Fruit fly (Drosophila melanogaster) whole organism, wandering third instar larva: Measurements from ENCODE around the gene CG14015.

Source experiments
- Abd-B ChIP-seq: fragments of >200 bp; optimal IDR thresholded peaks from 2 replicates; lab custom pipeline; 2017; ENCODE audit warnings: missing biosample characterization, missing genetic modification characterization
- CG32264 ChIP-seq: fragments of 200-800 bp; sonication (Bioruptor generic); optimal IDR thresholded peaks from 2 replicates; lab custom pipeline; 2016; ENCODE audit warnings: missing biosample characterization, missing genetic modification characterization
- CG9705 ChIP-seq: fragments of 200-800 bp; sonication (Bioruptor generic); optimal IDR thresholded peaks from 2 replicates; lab custom pipeline; 2018; ENCODE audit warnings: missing biosample characterization, mild to moderate bottlenecking, missing genetic modification characterization
- CrebA ChIP-seq: fragments of 200-800 bp; sonication (Bioruptor generic); optimal IDR thresholded peaks from 2 replicates; lab custom pipeline; 2016; ENCODE audit warnings: missing biosample characterization, mild to moderate bottlenecking, missing genetic modification characterization, borderline replicate concordance
- Dfd ChIP-seq: fragments of >200 bp; optimal IDR thresholded peaks from 2 replicates; lab custom pipeline; 2017; ENCODE audit warnings: missing biosample characterization, missing genetic modification characterization
- Dif ChIP-seq: fragments of 200-275, 200-300 bp; sonication (Bioruptor generic); optimal IDR thresholded peaks from 2 replicates; lab custom pipeline; 2018; ENCODE audit warnings: missing biosample characterization, missing genetic modification characterization; ENCODE audit not compliant: partially characterized antibody
- GATAd ChIP-seq: sonication (Bioruptor generic); optimal IDR thresholded peaks from 2 replicates; lab custom pipeline; 2016; ENCODE audit warnings: missing biosample characterization, missing genetic modification characterization
- HLH106 ChIP-seq: fragments of 200-800 bp; optimal IDR thresholded peaks from 3 replicates; lab custom pipeline; 2019; ENCODE audit warnings: missing biosample characterization, mild to moderate bottlenecking, missing genetic modification characterization, moderate library complexity
- Hnf4 ChIP-seq: fragments of 200-800 bp; sonication (Bioruptor generic); optimal IDR thresholded peaks from 2 replicates; lab custom pipeline; 2016; ENCODE audit warnings: missing biosample characterization, mild to moderate bottlenecking, missing genetic modification characterization
- Hr78 ChIP-seq: fragments of >200 bp; optimal IDR thresholded peaks from 2 replicates; lab custom pipeline; 2017; ENCODE audit warnings: missing biosample characterization, missing genetic modification characterization
- Hr83 ChIP-seq: fragments of 200-300 bp; sonication (Bioruptor generic); optimal IDR thresholded peaks from 2 replicates; lab custom pipeline; 2016; ENCODE audit warnings: missing biosample characterization, mild to moderate bottlenecking, missing genetic modification characterization, moderate library complexity; ENCODE audit not compliant: poor library complexity, severe bottlenecking
- Jra ChIP-seq: sonication (Bioruptor generic); optimal IDR thresholded peaks from 2 replicates; lab custom pipeline; 2016; ENCODE audit warnings: missing biosample characterization, missing genetic modification characterization
- Mio ChIP-seq: sonication (Bioruptor generic); optimal IDR thresholded peaks from 2 replicates; lab custom pipeline; 2016; ENCODE audit warnings: missing biosample characterization, missing genetic modification characterization
- Myc ChIP-seq: fragments of >200 bp; optimal IDR thresholded peaks from 2 replicates; lab custom pipeline; 2017
- N ChIP-seq: fragments of >200 bp; optimal IDR thresholded peaks from 2 replicates; lab custom pipeline; 2018; ENCODE audit warnings: missing biosample characterization, missing external identifiers, missing genetic modification characterization
- OdsH ChIP-seq: fragments of 200-800 bp; sonication (Bioruptor generic); optimal IDR thresholded peaks from 2 replicates; lab custom pipeline; 2016; ENCODE audit warnings: missing biosample characterization, mild to moderate bottlenecking, missing genetic modification characterization
- Rel ChIP-seq, 2 experiments: fragments of 200-800 bp; sonication (Bioruptor generic) in 1 of 2; optimal IDR thresholded peaks; 2 replicates in 1 of 2; 3 replicates in 1 of 2; lab custom pipeline; 2016 to 2019; ENCODE audit warnings: mild to moderate bottlenecking in 2 of 2, missing biosample characterization in 2 of 2, missing genetic modification characterization in 2 of 2, moderate library complexity in 1 of 2
- Sp1 ChIP-seq: fragments of 200-800 bp; sonication (Bioruptor generic); optimal IDR thresholded peaks from 3 replicates; lab custom pipeline; 2019; ENCODE audit warnings: missing biosample characterization, mild to moderate bottlenecking, missing genetic modification characterization, moderate library complexity
- Vsx2 ChIP-seq: fragments of 200-300, 225-300 bp; sonication (Bioruptor generic); optimal IDR thresholded peaks from 2 replicates; lab custom pipeline; 2018; ENCODE audit warnings: missing biosample characterization, missing genetic modification characterization; ENCODE audit not compliant: partially characterized antibody
- br ChIP-seq: fragments of 200-800 bp; sonication (Bioruptor generic); optimal IDR thresholded peaks from 2 replicates; lab custom pipeline; 2016; ENCODE audit warnings: missing biosample characterization, missing genetic modification characterization
- brk ChIP-seq: fragments of 200-800 bp; sonication (Bioruptor generic); optimal IDR thresholded peaks from 2 replicates; lab custom pipeline; 2016; ENCODE audit warnings: missing biosample characterization, mild to moderate bottlenecking, missing genetic modification characterization
- dl ChIP-seq, 2 experiments: fragments of 175-275, 200-275 bp in 1 of 2; fragments of 200-275 bp in 1 of 2; sonication (Bioruptor generic); optimal IDR thresholded peaks; lab custom pipeline; 2018; ENCODE audit warnings: mild to moderate bottlenecking in 2 of 2, missing biosample characterization in 2 of 2, missing genetic modification characterization in 2 of 2, moderate library complexity in 2 of 2; ENCODE audit not compliant: partially characterized antibody in 2 of 2, insufficient read depth in 1 of 2
- dmrt93B ChIP-seq: fragments of 200-800 bp; sonication (Bioruptor generic); optimal IDR thresholded peaks from 2 replicates; lab custom pipeline; 2018; ENCODE audit warnings: missing biosample characterization, mild to moderate bottlenecking, missing genetic modification characterization
- dsf ChIP-seq: sonication (Bioruptor generic); optimal IDR thresholded peaks from 2 replicates; lab custom pipeline; 2016; ENCODE audit warnings: missing biosample characterization, missing genetic modification characterization, borderline replicate concordance
- ey ChIP-seq: fragments of 200-800 bp; sonication (Bioruptor generic); optimal IDR thresholded peaks from 2 replicates; lab custom pipeline; 2016; ENCODE audit warnings: missing biosample characterization, missing genetic modification characterization
- foxo ChIP-seq, 2 experiments: fragments of 200-800 bp; sonication (Bioruptor generic); optimal IDR thresholded peaks; 2 replicates in 1 of 2; 3 replicates in 1 of 2; lab custom pipeline; 2016 to 2017; ENCODE audit warnings: missing biosample characterization in 2 of 2, missing genetic modification characterization in 2 of 2
- fru ChIP-seq: fragments of 200-800 bp; sonication (Bioruptor generic); optimal IDR thresholded peaks from 3 replicates; lab custom pipeline; 2016; ENCODE audit warnings: missing biosample characterization, mild to moderate bottlenecking, missing genetic modification characterization
- h ChIP-seq: fragments of 200-800 bp; sonication (Bioruptor generic); optimal IDR thresholded peaks from 3 replicates; lab custom pipeline; 2016; ENCODE audit warnings: missing biosample characterization, mild to moderate bottlenecking, missing genetic modification characterization
- jim ChIP-seq: fragments of 175-275, 200-325 bp; sonication (Bioruptor generic); optimal IDR thresholded peaks from 2 replicates; lab custom pipeline; 2016; ENCODE audit warnings: missing biosample characterization, mild to moderate bottlenecking, missing genetic modification characterization
- lola ChIP-seq: fragments of >200 bp; optimal IDR thresholded peaks from 2 replicates; lab custom pipeline; 2017; ENCODE audit warnings: missing biosample characterization, missing genetic modification characterization
- pan ChIP-seq: fragments of >200 bp; optimal IDR thresholded peaks from 2 replicates; lab custom pipeline; 2017
- psq ChIP-seq: fragments of 200-800 bp; sonication (Bioruptor generic); optimal IDR thresholded peaks from 3 replicates; lab custom pipeline; 2017; ENCODE audit warnings: missing biosample characterization, mild to moderate bottlenecking, missing genetic modification characterization, moderate library complexity
- rgr ChIP-seq: fragments of 200-800 bp; sonication (Bioruptor generic); optimal IDR thresholded peaks from 3 replicates; lab custom pipeline; 2016; ENCODE audit warnings: missing biosample characterization, mild to moderate bottlenecking, missing genetic modification characterization
- sage ChIP-seq: fragments of 200-800 bp; sonication (Bioruptor generic); optimal IDR thresholded peaks from 2 replicates; lab custom pipeline; 2016; ENCODE audit warnings: missing biosample characterization, mild to moderate bottlenecking, missing genetic modification characterization
- sv ChIP-seq: fragments of 200-800 bp; sonication (Bioruptor generic); optimal IDR thresholded peaks from 3 replicates; lab custom pipeline; 2016; ENCODE audit warnings: missing biosample characterization, missing genetic modification characterization
- tai ChIP-seq: sonication (Bioruptor generic); optimal IDR thresholded peaks from 2 replicates; lab custom pipeline; 2016; ENCODE audit warnings: missing biosample characterization, missing genetic modification characterization
- usp ChIP-seq: fragments of >200 bp; optimal IDR thresholded peaks from 2 replicates; lab custom pipeline; 2017; ENCODE audit warnings: missing biosample characterization, missing genetic modification characterization
- woc ChIP-seq: sonication (Bioruptor generic); optimal IDR thresholded peaks from 2 replicates; lab custom pipeline; 2016; ENCODE audit warnings: missing biosample characterization, mild to moderate bottlenecking, missing genetic modification characterization

CG14015 gene

dm6 chr2L:5507082-5507481, 31.9 kb downstream of the CG14015 start:
- TF ChIP-seq Mio (GFP tag; lab: Kevin White, UChicago) (no peak), Dif (no peak), Myc (lab: Kevin White, UChicago) (no peak), Hnf4 (no peak), Jra (GFP tag; lab: Kevin White, UChicago) (no peak), N (GFP tag; lab: Kevin White, UChicago) (no peak), dl (GFP tag; optimal IDR thresholded peaks at IDR 0.05; lab: Kevin White, UChicago; ENCODE audit: insufficient read depth in 1 of 2, partially characterized antibody in 2 of 2) (no peak), Hr83 (no peak), Sp1 (GFP tag; lab: Kevin White, UChicago) (no peak), psq (GFP tag; lab: Kevin White, UChicago) (no peak), foxo (GFP tag; optimal IDR thresholded peaks at IDR 0.05; lab: Kevin White, UChicago) (no peak), br (GFP tag; lab: Kevin White, UChicago) (no peak), lola (GFP tag; lab: Kevin White, UChicago) (no peak), Dfd (GFP tag; lab: Kevin White, UChicago) (no peak), fru (GFP tag; lab: Kevin White, UChicago) (no peak), usp (no peak), OdsH (no peak)

dm6 chr2L:5505130-5505529, 33.9 kb downstream of the CG14015 start:
- no peak for TF ChIP-seq Hr83
- peak; percentile 19 for TF ChIP-seq h (GFP tag; lab: Kevin White, UChicago)
- TF ChIP-seq CrebA (GFP tag; lab: Kevin White, UChicago): no peak
- no peak for TF ChIP-seq dmrt93B
- TF ChIP-seq psq (GFP tag; lab: Kevin White, UChicago): peak; percentile 30
- TF ChIP-seq N (GFP tag; lab: Kevin White, UChicago): no peak
- peak; percentile 28 for TF ChIP-seq ey (GFP tag; lab: Kevin White, UChicago)
- TF ChIP-seq Vsx2 (GFP tag; lab: Kevin White, UChicago): no peak
- TF ChIP-seq dsf (GFP tag; lab: Kevin White, UChicago): no peak
- TF ChIP-seq lola (GFP tag; lab: Kevin White, UChicago): no peak
- no peak for TF ChIP-seq dl (GFP tag; optimal IDR thresholded peaks at IDR 0.05; lab: Kevin White, UChicago; ENCODE audit: insufficient read depth in 1 of 2, partially characterized antibody in 2 of 2)
- TF ChIP-seq jim (GFP tag; lab: Kevin White, UChicago): no peak
- TF ChIP-seq Hr78 (GFP tag; lab: Kevin White, UChicago): no peak
- no peak for TF ChIP-seq Abd-B (GFP tag; lab: Kevin White, UChicago)
- TF ChIP-seq pan (lab: Kevin White, UChicago): no peak
- peak; percentile 40 for TF ChIP-seq br (GFP tag; lab: Kevin White, UChicago)
- no peak for TF ChIP-seq Dfd (GFP tag; lab: Kevin White, UChicago)
- no peak for TF ChIP-seq CG32264 (GFP tag; lab: Kevin White, UChicago)
- no peak for TF ChIP-seq brk (GFP tag; lab: Kevin White, UChicago)
- no peak for TF ChIP-seq usp
- TF ChIP-seq Rel (GFP tag; optimal IDR thresholded peaks at IDR 0.05; lab: Kevin White, UChicago): no peak
- TF ChIP-seq Rel (tag; optimal IDR thresholded peaks at IDR 0.05; lab: Kevin White, UChicago): no peak
- no peak for TF ChIP-seq GATAd (GFP tag; lab: Kevin White, UChicago)
- TF ChIP-seq Mio (GFP tag; lab: Kevin White, UChicago): no peak
- no peak for TF ChIP-seq sage (GFP tag; lab: Kevin White, UChicago)
- peak; percentile 61 for TF ChIP-seq Hnf4
- peak; percentile 55 for TF ChIP-seq fru (GFP tag; lab: Kevin White, UChicago)
- peak; percentile 40 for TF ChIP-seq OdsH
- no peak for TF ChIP-seq Dif
- TF ChIP-seq woc (GFP tag; lab: Kevin White, UChicago): no peak
- TF ChIP-seq rgr (GFP tag; lab: Kevin White, UChicago): no peak
- TF ChIP-seq foxo (GFP tag; optimal IDR thresholded peaks at IDR 0.05; lab: Kevin White, UChicago): peak in 1 of 2 experiments; percentile 34
- TF ChIP-seq HLH106: peak; percentile 12
- no peak for TF ChIP-seq tai (GFP tag; lab: Kevin White, UChicago)
- TF ChIP-seq CG9705 (GFP tag; lab: Kevin White, UChicago): no peak
- no peak for TF ChIP-seq sv (GFP tag; lab: Kevin White, UChicago)
- no peak for TF ChIP-seq Jra (GFP tag; lab: Kevin White, UChicago)
- TF ChIP-seq Myc (lab: Kevin White, UChicago): no peak
- peak; percentile 32 for TF ChIP-seq Sp1 (GFP tag; lab: Kevin White, UChicago)
